Worm (Caenorhabditis elegans) whole organism, L2 larva: ENCODE measurements around the gene dsc-1.

Source experiments
- ama-1 ChIP-seq: fragments of 150-350 bp; optimal IDR thresholded peaks from 2 replicates; lab custom pipeline; 2018; ENCODE audit warnings: inconsistent platforms
- nhr-25 ChIP-seq: fragments of 150-350 bp; sonication (generic microtip); optimal IDR thresholded peaks from 3 replicates; lab custom pipeline; 2014; ENCODE audit warnings: missing biosample characterization, missing genetic modification characterization
- skn-1 ChIP-seq: sonication (generic microtip); optimal IDR thresholded peaks from 2 replicates; lab custom pipeline; 2017; ENCODE audit warnings: missing biosample characterization, missing genetic modification characterization
- unc-55 ChIP-seq: fragments of 150-350 bp; sonication (generic microtip); optimal IDR thresholded peaks from 3 replicates; lab custom pipeline; 2014; ENCODE audit warnings: missing biosample characterization, missing genetic modification reagents, missing genetic modification characterization

- TF ChIP-seq nhr-25 (tag; lab: Kevin White, UChicago): no peak
- no peak for TF ChIP-seq skn-1 (tag; lab: Kevin White, UChicago)
- TF ChIP-seq ama-1 (lab: Kevin White, UChicago): no peak
- TF ChIP-seq unc-55 (GFP tag; lab: Kevin White, UChicago): no peak
Measured at ce11 chrX:14982525-14982924, 52.1 kb downstream of the dsc-1 start, which contains the start of gene plp-2.
